Fruit fly (Drosophila melanogaster): ENCODE data around the gene C3G.

C3G gene

DNA sequence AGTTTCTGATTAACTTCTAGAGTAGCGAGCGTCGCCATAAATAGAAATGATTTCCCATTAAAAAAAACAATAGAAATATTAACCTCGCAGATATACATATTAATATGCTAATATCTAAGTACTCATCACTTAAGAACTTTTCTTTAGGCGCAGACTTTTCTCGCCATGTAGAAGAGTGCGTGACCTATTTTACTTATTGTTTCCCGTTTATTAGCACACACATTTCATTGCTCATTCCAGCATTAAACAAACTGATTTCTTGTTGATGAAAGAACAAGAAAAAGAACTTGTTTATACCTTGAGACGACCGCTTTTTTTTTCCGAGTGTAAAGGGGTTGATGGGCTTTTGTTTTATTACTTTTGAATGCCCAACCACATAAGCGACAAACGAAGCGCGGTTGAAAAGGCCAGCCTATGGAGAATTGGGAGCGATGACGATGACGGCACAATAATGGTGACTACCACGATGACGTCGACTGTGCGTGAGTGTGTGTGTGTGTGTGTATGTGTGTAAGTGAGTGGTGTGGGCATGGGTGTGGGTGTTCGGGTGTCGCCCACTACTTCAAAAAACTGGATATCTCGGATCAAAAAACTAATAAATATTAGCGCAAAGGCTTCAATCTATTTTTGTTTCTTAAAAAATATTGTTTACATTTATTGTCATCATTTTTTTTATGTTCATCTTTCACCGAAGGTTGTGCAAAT, 7.3 kb downstream of the C3G start (continued):
- TF ChIP-seq NC2α (GFP tag; optimal IDR thresholded peaks at IDR 0.05) (no peak), crc (GFP tag; optimal IDR thresholded peaks at IDR 0.05) (peak; percentile 10), mirr (GFP tag; optimal IDR thresholded peaks at IDR 0.05) (no peak), Bteb2 (GFP tag; optimal IDR thresholded peaks at IDR 0.05) (no peak), CG8281 (tag; optimal IDR thresholded peaks at IDR 0.05) (no peak), crp (GFP tag; optimal IDR thresholded peaks at IDR 0.05) (no peak), Sox100B (GFP tag; optimal IDR thresholded peaks at IDR 0.05) (peak; percentile 31), dysf (GFP tag; IDR thresholded peaks at IDR 0.05) (0 out of 3 replicates have a peak, but pooled peaks have one; percentile 39), Gsc (GFP tag; IDR thresholded peaks at IDR 0.05) (no peak), CG2120 (GFP tag; optimal IDR thresholded peaks at IDR 0.05) (peak; percentile 49), CG13624 (GFP tag; optimal IDR thresholded peaks at IDR 0.05) (peak; percentile 43), pan (optimal IDR thresholded peaks at IDR 0.05) (no peak), pan (GFP tag; optimal IDR thresholded peaks at IDR 0.05 in 1 of 2, IDR thresholded peaks at IDR 0.05 in 1 of 2) (peak in 1 of 2 experiments; percentile 19), HLH3B (GFP tag; IDR thresholded peaks at IDR 0.05) (no peak), repo (GFP tag; optimal IDR thresholded peaks at IDR 0.05) (no peak), CG3281 (GFP tag; optimal IDR thresholded peaks at IDR 0.05) (no peak), Hr78 (GFP tag; optimal IDR thresholded peaks at IDR 0.05) (peak in 1 of 2 experiments; percentile 30), CG7928 (GFP tag; optimal IDR thresholded peaks at IDR 0.05) (no peak), CG12155 (GFP tag; optimal IDR thresholded peaks at IDR 0.05) (no peak), CG13894 (tag; optimal IDR thresholded peaks at IDR 0.05) (no peak), Med (GFP tag) (peak; percentile 80), lab (GFP tag; optimal IDR thresholded peaks at IDR 0.05) (peak; percentile 38), pzg (GFP tag; optimal IDR thresholded peaks at IDR 0.05) (no peak), Poxn (GFP tag; IDR thresholded peaks at IDR 0.05) (no peak), tgo (GFP tag; IDR thresholded peaks at IDR 0.05) (no peak), hth (optimal IDR thresholded peaks at IDR 0.05) (no peak), Hr51 (GFP tag; optimal IDR thresholded peaks at IDR 0.05) (peak in 1 of 2 experiments; percentile 39), CG18619 (GFP tag; optimal IDR thresholded peaks at IDR 0.05) (peak; percentile 19), CG13775 (GFP tag; optimal IDR thresholded peaks at IDR 0.05) (peak; percentile 18), Lpt (GFP tag; optimal IDR thresholded peaks at IDR 0.05) (no peak), Hmr (GFP tag; optimal IDR thresholded peaks at IDR 0.05) (peak; percentile 0), CG8765 (GFP tag; IDR thresholded peaks at IDR 0.05) (no peak), CG17186 (GFP tag; optimal IDR thresholded peaks at IDR 0.05) (no peak), CG9609 (GFP tag; optimal IDR thresholded peaks at IDR 0.05) (peak; percentile 25), Kr (GFP tag; optimal IDR thresholded peaks at IDR 0.05) (no peak), CG14860 (GFP tag; IDR thresholded peaks at IDR 0.05; ENCODE audit: partially characterized antibody) (no peak), CG7839 (tag; optimal IDR thresholded peaks at IDR 0.05) (peak; percentile 9), row (GFP tag; IDR thresholded peaks at IDR 0.05) (peak; percentile 37; the same call in 1 of the 3 replicates), lilli (GFP tag; optimal IDR thresholded peaks at IDR 0.05) (peak; percentile 31), CG9932 (GFP tag; IDR thresholded peaks at IDR 0.05) (peak; percentile 41), CG13424 (tag; optimal IDR thresholded peaks at IDR 0.05) (peak; percentile 2), gt (GFP tag; IDR thresholded peaks at IDR 0.05) (no peak), CG10267 (tag; optimal IDR thresholded peaks at IDR 0.05) (no peak), zen (tag; optimal IDR thresholded peaks at IDR 0.05) (no peak), CG12769 (tag; optimal IDR thresholded peaks at IDR 0.05) (peak; percentile 46), pnt (GFP tag; optimal IDR thresholded peaks at IDR 0.05) (no peak), CG7745 (tag; optimal IDR thresholded peaks at IDR 0.05) (no peak), H15 (GFP tag; IDR thresholded peaks at IDR 0.05) (0 out of 3 replicates have a peak, but pooled peaks have one; percentile 10), emc (GFP tag; optimal IDR thresholded peaks at IDR 0.05) (no peak), Dek (tag; optimal IDR thresholded peaks at IDR 0.05) (no peak)

Measured in whole organism, embryonic.